Worm (Caenorhabditis elegans) whole organism, L4 larva: ENCODE data around the gene sft-1.

Experiments used
- daf-12 ChIP-seq: fragments of 150-350 bp; optimal IDR thresholded peaks from 2 replicates; lab custom pipeline; 2014; ENCODE audit warnings: missing biosample characterization, missing genetic modification reagents, missing genetic modification characterization
- daf-16 ChIP-seq, 3 experiments: sonication (generic microtip); optimal IDR thresholded peaks; 2 replicates each; lab custom pipeline; 2016 to 2017; ENCODE audit warnings: missing genetic modification characterization in 3 of 3, missing genetic modification reagents in 3 of 3, mild to moderate bottlenecking in 2 of 3, missing compliant biosample characterization in 2 of 3, missing biosample characterization in 1 of 3, moderate library complexity in 1 of 3
- dve-1 ChIP-seq: sonication (generic microtip); optimal IDR thresholded peaks from 2 replicates; lab custom pipeline; 2017; ENCODE audit warnings: antibody characterized with exemption, mild to moderate bottlenecking, missing genetic modification characterization, missing compliant biosample characterization; ENCODE audit not compliant: insufficient read depth
- fkh-10 ChIP-seq: fragments of 150-350 bp; optimal IDR thresholded peaks from 2 replicates; lab custom pipeline; 2014; ENCODE audit warnings: missing biosample characterization, missing genetic modification reagents, missing genetic modification characterization
- lin-13 ChIP-seq: fragments of 150-350 bp; optimal IDR thresholded peaks from 2 replicates; lab custom pipeline; 2014; ENCODE audit warnings: missing biosample characterization, missing genetic modification reagents, missing genetic modification characterization
- rbr-2 ChIP-seq: sonication (generic microtip); optimal IDR thresholded peaks from 2 replicates; lab custom pipeline; 2016; ENCODE audit warnings: missing genotype, missing genetic modification characterization, missing compliant biosample characterization

DNA sequence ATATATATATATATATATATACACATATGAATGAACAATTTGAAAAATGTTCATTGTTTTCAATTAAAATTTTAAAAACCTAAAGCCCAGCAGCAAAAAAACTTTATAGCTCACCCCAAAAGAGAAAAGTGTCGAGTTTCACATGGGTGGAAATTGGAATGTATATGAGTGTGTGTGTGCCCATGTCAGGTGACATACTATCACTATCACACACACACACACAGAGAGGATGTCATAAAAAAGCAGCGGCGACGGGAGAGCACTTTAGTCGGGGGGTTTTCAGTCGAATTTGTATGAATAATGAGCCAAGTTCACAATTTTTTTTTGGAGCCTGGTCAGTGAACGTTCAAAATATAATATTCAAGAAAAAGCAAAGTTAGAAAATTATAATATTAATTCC lies 33.5 kb downstream of the sft-1 start:
- TF ChIP-seq dve-1 (tag; lab: Kevin White, UChicago) (peak; percentile 53), daf-12 (tag; lab: Kevin White, UChicago) (no peak), rbr-2 (no peak), lin-13 (GFP tag; lab: Kevin White, UChicago) (no peak), daf-16 (GFP tag; optimal IDR thresholded peaks at IDR 0.05; lab: Kevin White, UChicago) (no peak), daf-16 (tag; optimal IDR thresholded peaks at IDR 0.05; lab: Kevin White, UChicago) (peak; percentile 22), fkh-10 (GFP tag; lab: Kevin White, UChicago) (no peak)
